Fruit fly (Drosophila melanogaster) whole organism, pupa: ENCODE data around the gene Prosbeta3.

Experiments used
- CG8159 ChIP-seq: fragments of 200-800 bp; sonication (Bioruptor generic); optimal IDR thresholded peaks from 3 replicates; lab custom pipeline; 2018; ENCODE audit warnings: missing biosample characterization, mild to moderate bottlenecking, missing genetic modification characterization, moderate library complexity
- D1 ChIP-seq: fragments of 200-800 bp; sonication (Bioruptor generic); optimal IDR thresholded peaks from 2 replicates; lab custom pipeline; 2018; ENCODE audit warnings: missing biosample characterization, mild to moderate bottlenecking, missing genetic modification characterization, moderate library complexity

DNA sequence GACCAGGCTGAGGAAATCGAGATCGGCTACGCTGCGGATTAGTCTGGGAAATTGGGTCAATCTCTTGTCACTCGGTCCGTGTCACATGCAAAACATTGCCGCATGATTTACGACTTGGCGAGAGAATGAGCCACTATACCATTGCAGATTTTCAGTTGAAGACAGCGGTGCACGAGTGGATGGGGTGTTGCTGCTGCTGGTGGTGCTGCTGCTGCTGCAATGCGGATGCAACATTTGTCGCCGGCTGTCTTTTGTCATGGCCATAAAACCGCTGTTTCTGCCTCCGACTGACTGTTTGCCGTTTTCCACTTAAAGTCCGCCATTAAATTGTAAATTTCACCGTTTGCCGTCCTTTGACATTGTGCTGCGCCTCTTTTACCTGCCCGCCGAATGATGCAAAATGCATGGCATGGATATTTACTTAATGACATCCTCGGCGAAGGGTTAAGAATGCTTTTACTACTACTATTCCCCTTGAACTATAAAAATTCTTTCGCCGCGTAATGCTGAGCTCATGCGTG is 29.9 kb downstream of the Prosbeta3 start:
- TF ChIP-seq D1: no peak
- TF ChIP-seq CG8159 (tag; lab: Kevin White, UChicago): no peak
